Fruit fly (Drosophila melanogaster) whole organism, wandering third instar larva: Measurements from ENCODE around the gene slpr.
A peak's percentile ranks its signal among the peaks of the same experiment; 100 is the strongest.

Source experiments
- CG9705 ChIP-seq: fragments of 200-800 bp; sonication (Bioruptor generic); optimal IDR thresholded peaks from 2 replicates; lab custom pipeline; 2018; ENCODE audit warnings: missing biosample characterization, mild to moderate bottlenecking, missing genetic modification characterization
- Dfd ChIP-seq: fragments of >200 bp; optimal IDR thresholded peaks from 2 replicates; lab custom pipeline; 2017; ENCODE audit warnings: missing biosample characterization, missing genetic modification characterization
- Dif ChIP-seq: fragments of 200-275, 200-300 bp; sonication (Bioruptor generic); optimal IDR thresholded peaks from 2 replicates; lab custom pipeline; 2018; ENCODE audit warnings: missing biosample characterization, missing genetic modification characterization; ENCODE audit not compliant: partially characterized antibody
- GATAd ChIP-seq: sonication (Bioruptor generic); optimal IDR thresholded peaks from 2 replicates; lab custom pipeline; 2016; ENCODE audit warnings: missing biosample characterization, missing genetic modification characterization
- HLH106 ChIP-seq: fragments of 200-800 bp; optimal IDR thresholded peaks from 3 replicates; lab custom pipeline; 2019; ENCODE audit warnings: missing biosample characterization, mild to moderate bottlenecking, missing genetic modification characterization, moderate library complexity
- Hnf4 ChIP-seq: fragments of 200-800 bp; sonication (Bioruptor generic); optimal IDR thresholded peaks from 2 replicates; lab custom pipeline; 2016; ENCODE audit warnings: missing biosample characterization, mild to moderate bottlenecking, missing genetic modification characterization
- Hr78 ChIP-seq: fragments of >200 bp; optimal IDR thresholded peaks from 2 replicates; lab custom pipeline; 2017; ENCODE audit warnings: missing biosample characterization, missing genetic modification characterization
- Jra ChIP-seq: sonication (Bioruptor generic); optimal IDR thresholded peaks from 2 replicates; lab custom pipeline; 2016; ENCODE audit warnings: missing biosample characterization, missing genetic modification characterization
- Mio ChIP-seq: sonication (Bioruptor generic); optimal IDR thresholded peaks from 2 replicates; lab custom pipeline; 2016; ENCODE audit warnings: missing biosample characterization, missing genetic modification characterization
- Myc ChIP-seq: fragments of >200 bp; optimal IDR thresholded peaks from 2 replicates; lab custom pipeline; 2017
- N ChIP-seq: fragments of >200 bp; optimal IDR thresholded peaks from 2 replicates; lab custom pipeline; 2018; ENCODE audit warnings: missing biosample characterization, missing external identifiers, missing genetic modification characterization
- OdsH ChIP-seq: fragments of 200-800 bp; sonication (Bioruptor generic); optimal IDR thresholded peaks from 2 replicates; lab custom pipeline; 2016; ENCODE audit warnings: missing biosample characterization, mild to moderate bottlenecking, missing genetic modification characterization
- Sp1 ChIP-seq: fragments of 200-800 bp; sonication (Bioruptor generic); optimal IDR thresholded peaks from 3 replicates; lab custom pipeline; 2019; ENCODE audit warnings: missing biosample characterization, mild to moderate bottlenecking, missing genetic modification characterization, moderate library complexity
- Vsx2 ChIP-seq: fragments of 200-300, 225-300 bp; sonication (Bioruptor generic); optimal IDR thresholded peaks from 2 replicates; lab custom pipeline; 2018; ENCODE audit warnings: missing biosample characterization, missing genetic modification characterization; ENCODE audit not compliant: partially characterized antibody
- br ChIP-seq: fragments of 200-800 bp; sonication (Bioruptor generic); optimal IDR thresholded peaks from 2 replicates; lab custom pipeline; 2016; ENCODE audit warnings: missing biosample characterization, missing genetic modification characterization
- dl ChIP-seq, 2 experiments: fragments of 175-275, 200-275 bp in 1 of 2; fragments of 200-275 bp in 1 of 2; sonication (Bioruptor generic); optimal IDR thresholded peaks; lab custom pipeline; 2018; ENCODE audit warnings: mild to moderate bottlenecking in 2 of 2, missing biosample characterization in 2 of 2, missing genetic modification characterization in 2 of 2, moderate library complexity in 2 of 2; ENCODE audit not compliant: partially characterized antibody in 2 of 2, insufficient read depth in 1 of 2
- dsf ChIP-seq: sonication (Bioruptor generic); optimal IDR thresholded peaks from 2 replicates; lab custom pipeline; 2016; ENCODE audit warnings: missing biosample characterization, missing genetic modification characterization, borderline replicate concordance
- ey ChIP-seq: fragments of 200-800 bp; sonication (Bioruptor generic); optimal IDR thresholded peaks from 2 replicates; lab custom pipeline; 2016; ENCODE audit warnings: missing biosample characterization, missing genetic modification characterization
- foxo ChIP-seq, 2 experiments: fragments of 200-800 bp; sonication (Bioruptor generic); optimal IDR thresholded peaks; 2 replicates in 1 of 2; 3 replicates in 1 of 2; lab custom pipeline; 2016 to 2017; ENCODE audit warnings: missing biosample characterization in 2 of 2, missing genetic modification characterization in 2 of 2
- fru ChIP-seq: fragments of 200-800 bp; sonication (Bioruptor generic); optimal IDR thresholded peaks from 3 replicates; lab custom pipeline; 2016; ENCODE audit warnings: missing biosample characterization, mild to moderate bottlenecking, missing genetic modification characterization
- h ChIP-seq: fragments of 200-800 bp; sonication (Bioruptor generic); optimal IDR thresholded peaks from 3 replicates; lab custom pipeline; 2016; ENCODE audit warnings: missing biosample characterization, mild to moderate bottlenecking, missing genetic modification characterization
- jim ChIP-seq: fragments of 175-275, 200-325 bp; sonication (Bioruptor generic); optimal IDR thresholded peaks from 2 replicates; lab custom pipeline; 2016; ENCODE audit warnings: missing biosample characterization, mild to moderate bottlenecking, missing genetic modification characterization
- lola ChIP-seq: fragments of >200 bp; optimal IDR thresholded peaks from 2 replicates; lab custom pipeline; 2017; ENCODE audit warnings: missing biosample characterization, missing genetic modification characterization
- pan ChIP-seq: fragments of >200 bp; optimal IDR thresholded peaks from 2 replicates; lab custom pipeline; 2017
- psq ChIP-seq: fragments of 200-800 bp; sonication (Bioruptor generic); optimal IDR thresholded peaks from 3 replicates; lab custom pipeline; 2017; ENCODE audit warnings: missing biosample characterization, mild to moderate bottlenecking, missing genetic modification characterization, moderate library complexity
- rgr ChIP-seq: fragments of 200-800 bp; sonication (Bioruptor generic); optimal IDR thresholded peaks from 3 replicates; lab custom pipeline; 2016; ENCODE audit warnings: missing biosample characterization, mild to moderate bottlenecking, missing genetic modification characterization
- sage ChIP-seq: fragments of 200-800 bp; sonication (Bioruptor generic); optimal IDR thresholded peaks from 2 replicates; lab custom pipeline; 2016; ENCODE audit warnings: missing biosample characterization, mild to moderate bottlenecking, missing genetic modification characterization
- sv ChIP-seq: fragments of 200-800 bp; sonication (Bioruptor generic); optimal IDR thresholded peaks from 3 replicates; lab custom pipeline; 2016; ENCODE audit warnings: missing biosample characterization, missing genetic modification characterization
- tai ChIP-seq: sonication (Bioruptor generic); optimal IDR thresholded peaks from 2 replicates; lab custom pipeline; 2016; ENCODE audit warnings: missing biosample characterization, missing genetic modification characterization
- woc ChIP-seq: sonication (Bioruptor generic); optimal IDR thresholded peaks from 2 replicates; lab custom pipeline; 2016; ENCODE audit warnings: missing biosample characterization, mild to moderate bottlenecking, missing genetic modification characterization

Gene slpr

DNA sequence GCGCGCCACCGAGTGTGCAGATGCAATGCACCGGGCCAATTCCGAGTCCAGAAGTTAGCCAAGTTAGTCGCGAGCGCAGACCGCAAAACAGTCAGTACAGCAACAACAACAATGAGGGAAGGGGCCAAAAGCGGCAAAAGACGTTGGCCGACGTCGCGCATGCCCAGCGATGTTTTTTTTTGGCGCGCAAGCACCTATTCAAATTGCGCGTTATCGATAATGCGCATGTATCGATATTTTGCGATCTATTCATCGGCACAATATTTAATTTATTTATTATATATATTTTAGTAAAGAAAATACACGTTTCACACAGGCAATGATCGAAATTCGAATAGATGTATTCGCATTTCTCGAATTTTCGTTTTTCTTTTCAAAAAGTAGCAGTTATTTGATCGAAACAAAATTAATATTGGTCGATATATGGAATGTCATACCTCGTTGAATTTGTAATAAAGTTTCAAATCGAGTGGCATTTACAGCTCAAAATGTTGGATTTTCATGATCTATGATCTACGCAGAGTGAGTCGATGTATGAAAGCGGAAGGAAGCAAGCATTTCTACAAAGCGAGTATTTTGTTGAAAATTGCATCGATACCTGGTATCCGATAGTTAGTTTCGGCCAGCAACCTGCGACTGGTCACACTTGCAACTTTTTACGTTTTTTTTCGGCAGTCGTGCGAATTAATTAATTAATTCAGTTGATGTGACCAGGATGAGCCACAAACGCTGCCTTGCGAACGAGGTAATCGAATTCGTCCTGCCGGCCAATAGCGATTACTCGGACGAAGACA lies 47.6 kb downstream of the slpr start, which contains the start of gene CG2116:
CG2116 (plus strand) TSS at position 609 of the 794 bp plus-strand sequence.
- no peak for TF ChIP-seq ey (GFP tag; lab: Kevin White, UChicago)
- peak; percentile 3 for TF ChIP-seq h (GFP tag; lab: Kevin White, UChicago)
- TF ChIP-seq Sp1 (GFP tag; lab: Kevin White, UChicago), result peak; percentile 13
- peak; percentile 1 for TF ChIP-seq Myc
- TF ChIP-seq HLH106, result peak; percentile 1

dm6 chrX:8128133-8128532 lies 48.9 kb downstream of the slpr start:
- TF ChIP-seq Sp1 (GFP tag; lab: Kevin White, UChicago) (no peak), OdsH (GFP tag; lab: Kevin White, UChicago) (no peak), Hr78 (GFP tag; lab: Kevin White, UChicago) (no peak), CG9705 (GFP tag; lab: Kevin White, UChicago) (no peak), tai (no peak), HLH106 (no peak), h (GFP tag; lab: Kevin White, UChicago) (no peak), br (GFP tag; lab: Kevin White, UChicago) (no peak)

- TF ChIP-seq OdsH (GFP tag; lab: Kevin White, UChicago), result no peak
- TF ChIP-seq sv, result peak; percentile 9
Measured at dm6 chrX:8126149-8126548, 50.8 kb downstream of the slpr start.

DNA sequence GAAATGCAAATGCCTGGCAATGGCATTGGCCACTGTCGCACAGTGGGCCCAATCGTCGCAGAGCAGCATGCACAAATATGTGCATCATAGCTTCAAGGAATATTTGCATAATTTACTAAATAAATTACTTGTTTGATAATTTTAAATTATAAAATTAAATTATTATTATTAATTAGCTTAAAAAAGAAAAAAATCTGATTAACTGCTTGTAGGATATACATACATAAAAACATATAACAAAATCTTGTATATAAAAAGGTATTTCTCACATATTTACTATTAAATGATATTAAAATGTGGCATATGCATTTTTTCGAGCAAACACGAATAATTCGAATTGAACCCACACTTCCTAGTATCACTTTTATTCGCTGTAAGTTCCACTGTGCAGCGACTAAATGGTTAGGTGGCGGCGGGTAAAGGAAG lies 51.7 kb downstream of the slpr start:
- TF ChIP-seq rgr, result no peak

DNA sequence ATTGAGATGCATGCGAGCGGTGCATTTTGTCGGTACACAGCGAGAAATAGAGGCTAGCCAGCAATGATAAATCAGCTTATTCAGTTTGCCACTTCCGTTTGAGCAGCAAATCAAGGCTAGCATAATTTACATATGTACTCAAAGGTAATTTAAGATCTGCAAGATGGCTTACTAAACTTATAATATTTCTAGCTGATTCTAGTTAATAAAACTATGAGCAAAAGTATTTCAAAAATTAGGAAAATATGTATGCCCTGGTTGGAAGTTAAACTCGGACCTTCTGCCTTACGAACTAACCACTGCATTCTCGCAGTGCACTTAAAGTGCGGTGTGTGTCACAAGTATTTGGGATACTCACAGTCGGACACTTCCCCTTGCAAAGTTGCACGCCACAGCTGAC lies 54.2 kb downstream of the slpr start:
- TF ChIP-seq GATAd (GFP tag; lab: Kevin White, UChicago), result no peak
- TF ChIP-seq Hr78 (GFP tag; lab: Kevin White, UChicago), result no peak
- no peak for TF ChIP-seq dl (GFP tag; optimal IDR thresholded peaks at IDR 0.05; lab: Kevin White, UChicago; ENCODE audit: insufficient read depth in 1 of 2, partially characterized antibody in 2 of 2)
- no peak for TF ChIP-seq foxo (GFP tag; optimal IDR thresholded peaks at IDR 0.05; lab: Kevin White, UChicago)
- TF ChIP-seq sage (GFP tag; lab: Kevin White, UChicago), result no peak
- TF ChIP-seq Vsx2 (GFP tag; lab: Kevin White, UChicago), result no peak
- no peak for TF ChIP-seq woc (GFP tag; lab: Kevin White, UChicago)
- no peak for TF ChIP-seq OdsH (GFP tag; lab: Kevin White, UChicago)
- no peak for TF ChIP-seq rgr
- TF ChIP-seq pan (lab: Kevin White, UChicago), result no peak
- TF ChIP-seq ey (GFP tag; lab: Kevin White, UChicago), result no peak
- TF ChIP-seq Dfd, result no peak
- TF ChIP-seq fru (GFP tag; lab: Kevin White, UChicago), result no peak
- TF ChIP-seq CG9705 (GFP tag; lab: Kevin White, UChicago), result no peak
- no peak for TF ChIP-seq Dif (GFP tag; lab: Kevin White, UChicago)
- TF ChIP-seq Mio (GFP tag; lab: Kevin White, UChicago), result no peak
- TF ChIP-seq Sp1 (GFP tag; lab: Kevin White, UChicago), result no peak
- TF ChIP-seq lola (GFP tag; lab: Kevin White, UChicago), result no peak
- no peak for TF ChIP-seq jim (GFP tag; lab: Kevin White, UChicago)
- TF ChIP-seq dsf (GFP tag; lab: Kevin White, UChicago), result no peak

DNA sequence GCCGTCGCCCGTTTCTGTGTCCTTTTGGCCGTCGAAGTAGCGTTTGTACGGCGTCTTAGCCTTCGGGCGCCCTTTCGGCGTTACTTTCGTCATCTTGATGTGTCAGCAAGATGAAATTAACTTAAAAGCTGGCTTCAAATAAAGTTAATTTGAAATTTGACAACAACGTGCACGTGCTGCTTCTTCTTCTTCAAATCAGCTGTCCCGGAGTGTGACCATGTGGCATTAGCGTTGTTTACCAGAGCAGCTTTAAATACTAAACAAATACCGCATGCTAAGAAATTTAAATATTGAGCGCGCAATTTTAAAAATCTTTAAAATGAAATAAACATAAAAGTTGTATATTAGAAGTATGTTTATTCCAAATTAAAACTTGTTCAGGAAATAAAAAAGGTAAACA lies 56.0 kb downstream of the slpr start, which contains the start of gene CG2260:
CG2260 (minus strand) TSS at position 209 of the 400 bp plus-strand sequence.
- TF ChIP-seq Hnf4, result no peak
- no peak for TF ChIP-seq psq (GFP tag; lab: Kevin White, UChicago)
- TF ChIP-seq woc (GFP tag; lab: Kevin White, UChicago), result no peak
- TF ChIP-seq Dif (GFP tag; lab: Kevin White, UChicago), result no peak
- TF ChIP-seq foxo (GFP tag; optimal IDR thresholded peaks at IDR 0.05; lab: Kevin White, UChicago), result no peak
- no peak for TF ChIP-seq ey (GFP tag; lab: Kevin White, UChicago)
- no peak for TF ChIP-seq sage (GFP tag; lab: Kevin White, UChicago)
- no peak for TF ChIP-seq Mio (GFP tag; lab: Kevin White, UChicago)
- TF ChIP-seq N (GFP tag; lab: Kevin White, UChicago), result no peak
- no peak for TF ChIP-seq lola (GFP tag; lab: Kevin White, UChicago)
- TF ChIP-seq Jra (GFP tag; lab: Kevin White, UChicago), result no peak
- TF ChIP-seq, all 38 proteins: peak for 0
